Worm (Caenorhabditis elegans): ENCODE data around the gene oac-21.

DNA sequence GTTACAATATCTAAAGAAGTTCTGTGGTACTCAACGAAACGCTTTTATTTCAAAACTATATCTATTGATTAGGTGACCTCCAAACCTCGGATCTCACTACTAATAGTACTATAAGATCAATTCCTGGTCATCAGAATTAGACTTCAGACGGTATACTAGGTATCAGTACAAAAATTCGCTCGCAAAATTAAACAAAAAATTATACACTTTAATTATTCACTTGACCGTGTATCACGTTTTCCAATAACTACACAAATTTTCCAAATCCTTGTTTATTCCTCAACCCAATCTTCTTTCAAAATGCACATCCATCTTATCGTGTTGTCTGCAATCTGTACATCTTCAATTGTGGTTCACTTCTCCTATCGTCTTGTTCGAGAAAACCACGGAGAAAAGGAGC lies 29.1 kb downstream of the oac-21 start, which contains the start of gene F56D6.23:
- TF ChIP-seq him-1 (tag; optimal IDR thresholded peaks at IDR 0.05) (no peak), W03F9.2 (tag; optimal IDR thresholded peaks at IDR 0.05) (no peak), dao-5 (tag; optimal IDR thresholded peaks at IDR 0.05) (no peak)
